Worm (Caenorhabditis elegans) whole organism, young adult: ENCODE data around the gene Y39E4B.6.

Experiments used
- F37B4.10 ChIP-seq: fragments of 200-800 bp; sonication (Bioruptor generic); IDR thresholded peaks from 2 replicates; pipeline ENCODE4 v1.3.6; 2022; ENCODE audit warnings: missing genetic modification characterization, missing compliant biosample characterization
- Y53F4B.3 ChIP-seq: fragments of 200-800 bp; sonication (Bioruptor generic); IDR thresholded peaks from 2 replicates; pipeline ENCODE4 v1.3.6; 2022; ENCODE audit warnings: missing genetic modification reagents, missing genetic modification characterization, missing compliant biosample characterization
- ama-1 ChIP-seq, 3 experiments: fragments of 150-350 bp in 1 of 3; sonication (generic microtip) in 2 of 3; optimal IDR thresholded peaks; 2 replicates each; lab custom pipeline; 2014 to 2018; ENCODE audit warnings: missing biosample characterization in 2 of 3, missing genetic modification characterization in 2 of 3, missing genetic modification reagents in 2 of 3
- cebp-1 ChIP-seq, 2 experiments: fragments of 200-800 bp in 1 of 2; sonication (Bioruptor generic) in 1 of 2; sonication (generic microtip) in 1 of 2; IDR thresholded peaks in 1 of 2; optimal IDR thresholded peaks in 1 of 2; 2 replicates each; pipeline versions ENCODE4 v1.3.6 to Lab custom; 2017 to 2022; ENCODE audit warnings: missing compliant biosample characterization in 2 of 2, missing genetic modification characterization in 2 of 2, mild to moderate bottlenecking in 1 of 2, missing genetic modification reagents in 1 of 2, moderate library complexity in 1 of 2
- ceh-58 ChIP-seq: fragments of 200-800 bp; sonication (Bioruptor generic); IDR thresholded peaks from 2 replicates; pipeline ENCODE4 v1.3.6; 2022; ENCODE audit warnings: missing genetic modification characterization, missing compliant biosample characterization
- chd-7 ChIP-seq: sonication (generic microtip); optimal IDR thresholded peaks from 2 replicates; lab custom pipeline; 2016; ENCODE audit warnings: mild to moderate bottlenecking, missing genetic modification characterization, moderate library complexity, missing compliant biosample characterization
- dox-1 ChIP-seq: fragments of 200-800 bp; sonication (Bioruptor generic); IDR thresholded peaks from 2 replicates; pipeline ENCODE4 v1.3.6; 2022; ENCODE audit warnings: missing genetic modification reagents, missing genetic modification characterization, missing compliant biosample characterization
- hlh-26 ChIP-seq: fragments of 200-800 bp; sonication (Bioruptor generic); conservative IDR thresholded peaks from 2 replicates; pipeline ENCODE4 v1.3.6; 2022; ENCODE audit warnings: missing genetic modification reagents, missing genetic modification characterization, missing compliant biosample characterization
- lin-35 ChIP-seq, 3 experiments: fragments of 150-350 bp in 2 of 3; sonication (generic microtip) in 1 of 3; optimal IDR thresholded peaks; 2 replicates each; lab custom pipeline; 2014 to 2018; ENCODE audit warnings: missing biosample characterization in 3 of 3, missing genetic modification characterization in 3 of 3, missing genetic modification reagents in 3 of 3
- snpc-4 ChIP-seq, 5 experiments: fragments of 150-350 bp in 1 of 5; sonication (generic microtip) in 4 of 5; optimal IDR thresholded peaks; 2 replicates each; lab custom pipeline; 2014 to 2018; ENCODE audit warnings: missing genetic modification characterization in 5 of 5, missing biosample characterization in 3 of 5, antibody characterized with exemption in 2 of 5, mild to moderate bottlenecking in 2 of 5, missing compliant biosample characterization in 2 of 5, missing genotype in 2 of 5, moderate library complexity in 2 of 5, missing genetic modification reagents in 1 of 5
- zim-3 ChIP-seq: sonication (generic microtip); optimal IDR thresholded peaks from 2 replicates; lab custom pipeline; 2017; ENCODE audit warnings: mild to moderate bottlenecking, missing genetic modification characterization, moderate library complexity, missing compliant biosample characterization

- TF ChIP-seq ama-1 (optimal IDR thresholded peaks at IDR 0.05; lab: Kevin White, UChicago) (no peak), ama-1 (GFP tag; optimal IDR thresholded peaks at IDR 0.05; lab: Kevin White, UChicago) (no peak), lin-35 (GFP tag; optimal IDR thresholded peaks at IDR 0.05; lab: Kevin White, UChicago) (no peak), ceh-58 (GFP tag; lab: Robert Waterston, UW) (no peak), snpc-4 (GFP tag; optimal IDR thresholded peaks at IDR 0.05; lab: Kevin White, UChicago) (no peak), snpc-4 (tag; optimal IDR thresholded peaks at IDR 0.05; lab: Kevin White, UChicago) (no peak), dox-1 (GFP tag; lab: Robert Waterston, UW) (no peak), Y53F4B.3 (GFP tag; lab: Robert Waterston, UW) (no peak), cebp-1 (GFP tag; IDR thresholded peaks at IDR 0.05; lab: Robert Waterston, UW) (no peak), cebp-1 (tag; optimal IDR thresholded peaks at IDR 0.05; lab: Kevin White, UChicago) (no peak), hlh-26 (GFP tag; lab: Robert Waterston, UW) (no peak), chd-7 (tag; lab: Kevin White, UChicago) (no peak), zim-3 (tag; lab: Kevin White, UChicago) (no peak), F37B4.10 (GFP tag; lab: Robert Waterston, UW) (no peak)
Observed at ce11 chrIII:13049956-13050355, 20.6 kb upstream of the Y39E4B.6 start.
